4 fruit fly cellular contexts compared by ENCODE assay signal in the genomic region with DNA sequence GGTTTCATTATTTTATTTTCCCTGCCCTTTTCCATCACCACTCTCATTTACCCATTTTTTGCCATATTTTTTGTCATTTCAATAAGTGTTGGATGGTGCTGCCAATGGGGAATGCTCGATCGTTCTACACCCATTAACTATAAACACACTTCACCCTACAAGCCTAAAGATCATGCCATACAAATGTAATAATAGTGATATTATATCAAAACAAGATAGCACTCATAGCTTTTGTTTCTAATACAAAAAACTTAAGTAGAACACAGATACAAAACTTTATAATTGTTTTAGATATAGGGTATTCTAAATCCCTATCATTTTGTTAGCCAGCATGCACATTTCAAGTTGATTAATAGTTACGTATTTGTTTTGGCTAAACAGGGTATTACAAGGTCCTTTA.
TF ChIP-seq lines count a peak whose summit lies in the region.

No protein-coding gene starts in this region.

TF ChIP-seq in whole organism, 6 proteins besides CTCF, POLR2A, EP300 and RAD21:
- TF ChIP-seq pan (optimal IDR thresholded peaks at IDR 0.05; lab: Kevin White, UChicago): peak; percentile 52
- TF ChIP-seq psq (optimal IDR thresholded peaks at IDR 0.05; lab: Kevin White, UChicago): no peak

TF ChIP-seq in whole organism, adult, 20 proteins besides CTCF, POLR2A, EP300 and RAD21:
- TF ChIP-seq kay (GFP tag; lab: Kevin White, UChicago; ENCODE audit: borderline replicate concordance) (peak; percentile 64), Crg-1 (GFP tag; optimal IDR thresholded peaks at IDR 0.05; lab: Kevin White, UChicago) (no peak)

TF ChIP-seq in whole organism, prepupa, 60 proteins besides CTCF, POLR2A, EP300 and RAD21:
- TF ChIP-seq Eip78C (GFP tag; lab: Kevin White, UChicago) (peak; percentile 32), topi (GFP tag; optimal IDR thresholded peaks at IDR 0.05; lab: Kevin White, UChicago) (peak; percentile 13), Hr4 (GFP tag; optimal IDR thresholded peaks at IDR 0.05; lab: Kevin White, UChicago) (no peak), CG11294 (GFP tag; IDR thresholded peaks at IDR 0.05; lab: Robert Waterston, UW) (no peak), CG3919 (GFP tag; optimal IDR thresholded peaks at IDR 0.05; lab: Kevin White, UChicago) (no peak), CG15336 (GFP tag; IDR thresholded peaks at IDR 0.05; lab: Robert Waterston, UW) (no peak), Sox15 (GFP tag; optimal IDR thresholded peaks at IDR 0.05; lab: Kevin White, UChicago) (no peak), esn (GFP tag; optimal IDR thresholded peaks at IDR 0.05; lab: Kevin White, UChicago) (peak; percentile 11), fkh (GFP tag; optimal IDR thresholded peaks at IDR 0.05; lab: Kevin White, UChicago) (no peak), fd85E (GFP tag; optimal IDR thresholded peaks at IDR 0.05; lab: Kevin White, UChicago) (no peak), Hr38 (GFP tag; optimal IDR thresholded peaks at IDR 0.05; lab: Kevin White, UChicago) (no peak), CG11902 (GFP tag; optimal IDR thresholded peaks at IDR 0.05; lab: Kevin White, UChicago) (no peak), Ets96B (tag; optimal IDR thresholded peaks at IDR 0.05; lab: Kevin White, UChicago) (no peak), CG10669 (GFP tag; optimal IDR thresholded peaks at IDR 0.05; lab: Kevin White, UChicago) (no peak), CG3032 (tag; optimal IDR thresholded peaks at IDR 0.05; lab: Kevin White, UChicago) (no peak), CG6276 (GFP tag; optimal IDR thresholded peaks at IDR 0.05; lab: Kevin White, UChicago) (no peak), CG8319 (GFP tag; optimal IDR thresholded peaks at IDR 0.05; lab: Kevin White, UChicago) (no peak), CG16779 (tag; optimal IDR thresholded peaks at IDR 0.05; lab: Kevin White, UChicago) (no peak), CG7368 (GFP tag; optimal IDR thresholded peaks at IDR 0.05; lab: Kevin White, UChicago) (no peak), CG34406 (GFP tag; optimal IDR thresholded peaks at IDR 0.05; lab: Kevin White, UChicago) (no peak), svp (GFP tag; lab: Kevin White, UChicago) (peak; percentile 55)

TF ChIP-seq in whole organism, pupa, 21 proteins besides CTCF, POLR2A, EP300 and RAD21:
- TF ChIP-seq Pif1A (GFP tag; optimal IDR thresholded peaks at IDR 0.05; lab: Kevin White, UChicago): peak; percentile 5
- no peak for TF ChIP-seq D1 (tag; optimal IDR thresholded peaks at IDR 0.05; lab: Kevin White, UChicago)
- no peak for TF ChIP-seq rn (GFP tag; IDR thresholded peaks at IDR 0.05; lab: Robert Waterston, UW)
TF ChIP-seq in whole organism, pupa: peak in this region for 1.
